Comparison of ENCODE assay signal across 4 worm cellular contexts in the genomic region with DNA sequence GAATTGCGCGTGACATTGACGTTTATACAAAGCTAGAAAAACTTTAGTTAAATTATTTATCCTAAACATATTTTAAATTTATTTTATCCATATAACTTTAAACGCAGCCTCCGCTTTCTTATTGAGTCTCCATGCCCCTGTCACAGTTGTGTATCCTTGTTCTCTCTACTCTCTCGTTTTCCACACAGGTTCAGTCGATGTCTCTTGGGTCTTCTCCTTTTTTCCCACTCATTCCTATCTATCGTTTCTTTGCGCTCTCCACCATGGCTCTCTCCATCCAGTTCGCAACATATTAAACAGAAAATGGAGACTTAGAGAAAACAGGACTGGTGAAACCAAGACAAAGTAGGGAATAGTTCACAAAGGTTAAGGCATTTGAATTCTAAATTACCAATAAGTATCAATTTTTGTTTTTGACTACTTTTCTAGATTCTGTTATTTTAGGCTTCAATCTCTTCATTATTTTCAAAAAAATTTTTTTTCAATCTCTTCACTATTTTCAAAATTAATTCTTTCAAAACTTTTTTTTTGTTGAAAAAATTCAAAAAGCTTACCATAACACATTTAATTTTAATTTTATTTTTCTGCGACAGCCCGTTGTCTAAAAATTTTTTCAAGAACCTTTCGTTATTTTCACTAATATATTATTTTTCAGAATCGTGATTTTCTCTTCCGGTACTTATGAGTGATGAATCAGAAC.
TF ChIP-seq lines count a peak whose summit lies in the region.

A gene (plus strand): TSS at position 650 of the 700 bp plus-strand sequence.

TF ChIP-seq in whole organism, L2 larva, 48 proteins besides CTCF, POLR2A, EP300 and RAD21 (continues in another document):
- TF ChIP-seq ztf-4 (tag; optimal IDR thresholded peaks at IDR 0.05; lab: Kevin White, UChicago) (no peak), sem-4 (tag; optimal IDR thresholded peaks at IDR 0.05; lab: Kevin White, UChicago) (no peak), ZK546.5 (tag; optimal IDR thresholded peaks at IDR 0.05; lab: Kevin White, UChicago) (no peak), elt-3 (tag; optimal IDR thresholded peaks at IDR 0.05; lab: Kevin White, UChicago) (no peak), mdl-1 (tag; optimal IDR thresholded peaks at IDR 0.05; lab: Kevin White, UChicago) (no peak), alr-1 (tag; optimal IDR thresholded peaks at IDR 0.05; lab: Kevin White, UChicago) (no peak), ceh-82 (tag; optimal IDR thresholded peaks at IDR 0.05; lab: Kevin White, UChicago) (no peak), nhr-237 (tag; optimal IDR thresholded peaks at IDR 0.05; lab: Kevin White, UChicago) (no peak), nhr-12 (tag; optimal IDR thresholded peaks at IDR 0.05; lab: Kevin White, UChicago) (no peak), lsy-2 (tag; optimal IDR thresholded peaks at IDR 0.05; lab: Kevin White, UChicago) (peak in 1 of 2 experiments; percentile 41), ceh-16 (tag; optimal IDR thresholded peaks at IDR 0.05; lab: Kevin White, UChicago) (no peak), nhr-23 (tag; optimal IDR thresholded peaks at IDR 0.05; lab: Kevin White, UChicago) (no peak), lin-13 (GFP tag; optimal IDR thresholded peaks at IDR 0.05; lab: Kevin White, UChicago) (no peak), blmp-1 (tag; optimal IDR thresholded peaks at IDR 0.05; lab: Kevin White, UChicago; ENCODE audit: insufficient read depth) (peak; percentile 32), skn-1 (tag; optimal IDR thresholded peaks at IDR 0.05; lab: Kevin White, UChicago) (peak; percentile 39), unc-55 (GFP tag; optimal IDR thresholded peaks at IDR 0.05; lab: Kevin White, UChicago) (peak; percentile 67), nhr-77 (tag; optimal IDR thresholded peaks at IDR 0.05; lab: Kevin White, UChicago) (no peak), aly-2 (tag; optimal IDR thresholded peaks at IDR 0.05; lab: Kevin White, UChicago) (no peak), unc-62 (GFP tag; optimal IDR thresholded peaks at IDR 0.05; lab: Kevin White, UChicago) (no peak), snpc-4 (tag; optimal IDR thresholded peaks at IDR 0.05; lab: Kevin White, UChicago) (no peak), fos-1 (tag; optimal IDR thresholded peaks at IDR 0.05; lab: Kevin White, UChicago) (peak; percentile 77), ztf-11 (tag; optimal IDR thresholded peaks at IDR 0.05; lab: Kevin White, UChicago) (no peak)

TF ChIP-seq in whole organism, L4 larva, 104 proteins besides CTCF, POLR2A, EP300 and RAD21 (continues in another document):
- TF ChIP-seq unc-130 (GFP tag; optimal IDR thresholded peaks at IDR 0.05; lab: Kevin White, UChicago) = no peak
- no peak for TF ChIP-seq fos-1 (tag; optimal IDR thresholded peaks at IDR 0.05; lab: Kevin White, UChicago)
- no peak for TF ChIP-seq nhr-25 (tag; optimal IDR thresholded peaks at IDR 0.05; lab: Kevin White, UChicago; ENCODE audit: borderline replicate concordance, insufficient read depth)
- peak; percentile 20 for TF ChIP-seq nhr-237 (tag; optimal IDR thresholded peaks at IDR 0.05; lab: Kevin White, UChicago)
- TF ChIP-seq nhr-77 (tag; optimal IDR thresholded peaks at IDR 0.05; lab: Kevin White, UChicago) = peak; percentile 96
- TF ChIP-seq Y105C5A.15 (GFP tag; IDR thresholded peaks at IDR 0.05; lab: Robert Waterston, UW) = no peak
- no peak for TF ChIP-seq tra-1 (GFP tag; IDR thresholded peaks at IDR 0.05; lab: Robert Waterston, UW)
- no peak for TF ChIP-seq ces-1 (GFP tag; optimal IDR thresholded peaks at IDR 0.05; lab: Kevin White, UChicago)
- TF ChIP-seq ceh-20 (GFP tag; IDR thresholded peaks at IDR 0.05; lab: Robert Waterston, UW) = peak; percentile 66
- peak; percentile 87 for TF ChIP-seq duxl-1 (tag; optimal IDR thresholded peaks at IDR 0.05; lab: Kevin White, UChicago; ENCODE audit: poor library complexity)
- TF ChIP-seq egl-27 (tag; optimal IDR thresholded peaks at IDR 0.05; lab: Kevin White, UChicago) = no peak
- no peak for TF ChIP-seq ceh-32 (tag; optimal IDR thresholded peaks at IDR 0.05; lab: Kevin White, UChicago; ENCODE audit: poor library complexity)
- no peak for TF ChIP-seq nhr-76 (tag; optimal IDR thresholded peaks at IDR 0.05; lab: Kevin White, UChicago)
- no peak for TF ChIP-seq attf-4 (tag; optimal IDR thresholded peaks at IDR 0.05; lab: Kevin White, UChicago)
- no peak for TF ChIP-seq nhr-111 (GFP tag; optimal IDR thresholded peaks at IDR 0.05; lab: Kevin White, UChicago)
- no peak for TF ChIP-seq R02D3.7 (tag; optimal IDR thresholded peaks at IDR 0.05; lab: Kevin White, UChicago)
- peak; percentile 53; the same call in 1 of the 2 replicates for TF ChIP-seq ctbp-1 (GFP tag; IDR thresholded peaks at IDR 0.05; lab: Robert Waterston, UW)
- TF ChIP-seq mdt-29 (GFP tag; IDR thresholded peaks at IDR 0.05; lab: Robert Waterston, UW) = no peak
- no peak for TF ChIP-seq Y75B8A.6 (GFP tag; IDR thresholded peaks at IDR 0.05; lab: Robert Waterston, UW)
- peak in 1 of 2 experiments; percentile 55 for TF ChIP-seq lsy-2 (tag; optimal IDR thresholded peaks at IDR 0.05; lab: Kevin White, UChicago)
- no peak for TF ChIP-seq lin-39 (tag; optimal IDR thresholded peaks at IDR 0.05; lab: Kevin White, UChicago)

TF ChIP-seq in whole organism, late embryonic, 69 proteins besides CTCF, POLR2A, EP300 and RAD21:
- TF ChIP-seq unc-55 (GFP tag; optimal IDR thresholded peaks at IDR 0.05; lab: Kevin White, UChicago) (peak; percentile 58), ceh-31 (tag; optimal IDR thresholded peaks at IDR 0.05; lab: Kevin White, UChicago) (peak; percentile 74), npax-4 (tag; optimal IDR thresholded peaks at IDR 0.05; lab: Kevin White, UChicago) (no peak), pros-1 (tag; optimal IDR thresholded peaks at IDR 0.05; lab: Kevin White, UChicago) (peak; percentile 49), che-1 (tag; optimal IDR thresholded peaks at IDR 0.05; lab: Kevin White, UChicago) (peak; percentile 9), dve-1 (tag; optimal IDR thresholded peaks at IDR 0.05; lab: Kevin White, UChicago) (peak; percentile 55)

TF ChIP-seq in whole organism, mixed stage, embryonic, 35 proteins besides CTCF, POLR2A, EP300 and RAD21:
- TF ChIP-seq flh-1 (GFP tag; optimal IDR thresholded peaks at IDR 0.05; lab: Kevin White, UChicago) = no peak
- no peak for TF ChIP-seq sem-2 (GFP tag; optimal IDR thresholded peaks at IDR 0.05; lab: Kevin White, UChicago)
- TF ChIP-seq lin-13 (tag; optimal IDR thresholded peaks at IDR 0.05; lab: Kevin White, UChicago) = no peak
- no peak for TF ChIP-seq blmp-1 (tag; optimal IDR thresholded peaks at IDR 0.05; lab: Kevin White, UChicago)
- TF ChIP-seq hlh-1 (tag; optimal IDR thresholded peaks at IDR 0.05; lab: Kevin White, UChicago) = peak; percentile 75
- TF ChIP-seq sptf-1 (tag; optimal IDR thresholded peaks at IDR 0.05; lab: Kevin White, UChicago) = no peak
- no peak for TF ChIP-seq M03D4.4 (tag; optimal IDR thresholded peaks at IDR 0.05; lab: Kevin White, UChicago)
- TF ChIP-seq nhr-28 (tag; optimal IDR thresholded peaks at IDR 0.05; lab: Kevin White, UChicago) = no peak
- TF ChIP-seq tbx-8 (GFP tag; optimal IDR thresholded peaks at IDR 0.05; lab: Kevin White, UChicago) = no peak
- no peak for TF ChIP-seq ceh-83 (GFP tag; optimal IDR thresholded peaks at IDR 0.05; lab: Kevin White, UChicago)
- no peak for TF ChIP-seq nhr-76 (tag; optimal IDR thresholded peaks at IDR 0.05; lab: Kevin White, UChicago)
- TF ChIP-seq ces-1 (GFP tag; optimal IDR thresholded peaks at IDR 0.05; lab: Kevin White, UChicago) = no peak
- no peak for TF ChIP-seq ztf-11 (tag; optimal IDR thresholded peaks at IDR 0.05; lab: Kevin White, UChicago)
- TF ChIP-seq ham-2 (GFP tag; optimal IDR thresholded peaks at IDR 0.05; lab: Kevin White, UChicago) = no peak
- no peak for TF ChIP-seq elt-1 (tag; optimal IDR thresholded peaks at IDR 0.05; lab: Kevin White, UChicago; ENCODE audit: borderline replicate concordance, insufficient read depth)
- no peak for TF ChIP-seq ceh-39 (tag; optimal IDR thresholded peaks at IDR 0.05; lab: Kevin White, UChicago)
- peak; percentile 43 for TF ChIP-seq unc-62 (GFP tag; optimal IDR thresholded peaks at IDR 0.05; lab: Kevin White, UChicago)
- TF ChIP-seq drap-1 (GFP tag; optimal IDR thresholded peaks at IDR 0.05; lab: Kevin White, UChicago) = peak; percentile 14
- TF ChIP-seq ceh-43 (GFP tag; optimal IDR thresholded peaks at IDR 0.05; lab: Kevin White, UChicago) = no peak
- peak; percentile 70 for TF ChIP-seq mep-1 (tag; optimal IDR thresholded peaks at IDR 0.05; lab: Kevin White, UChicago)
- TF ChIP-seq snpc-4 (tag; optimal IDR thresholded peaks at IDR 0.05; lab: Kevin White, UChicago) = no peak
- TF ChIP-seq mab-5 (tag; optimal IDR thresholded peaks at IDR 0.05; lab: Kevin White, UChicago) = no peak
- TF ChIP-seq cnd-1 (tag; optimal IDR thresholded peaks at IDR 0.05; lab: Kevin White, UChicago) = peak; percentile 26
- TF ChIP-seq unc-120 (tag; optimal IDR thresholded peaks at IDR 0.05; lab: Kevin White, UChicago; ENCODE audit: poor library complexity, severe bottlenecking) = peak; percentile 82
- no peak for TF ChIP-seq unc-39 (tag; optimal IDR thresholded peaks at IDR 0.05; lab: Kevin White, UChicago)
- TF ChIP-seq nhr-237 (tag; optimal IDR thresholded peaks at IDR 0.05; lab: Kevin White, UChicago) = peak; percentile 61
- no peak for TF ChIP-seq mls-2 (tag; optimal IDR thresholded peaks at IDR 0.05; lab: Kevin White, UChicago)
- TF ChIP-seq nhr-12 (tag; optimal IDR thresholded peaks at IDR 0.05; lab: Kevin White, UChicago) = no peak
- TF ChIP-seq bed-3 (GFP tag; optimal IDR thresholded peaks at IDR 0.05; lab: Kevin White, UChicago) = no peak
- no peak for TF ChIP-seq elt-3 (tag; optimal IDR thresholded peaks at IDR 0.05; lab: Kevin White, UChicago)
- TF ChIP-seq pha-4 (tag; optimal IDR thresholded peaks at IDR 0.05; lab: Kevin White, UChicago) = peak; percentile 52
- TF ChIP-seq nhr-2 (tag; optimal IDR thresholded peaks at IDR 0.05; lab: Kevin White, UChicago) = no peak
- TF ChIP-seq zip-8 (tag; optimal IDR thresholded peaks at IDR 0.05; lab: Kevin White, UChicago) = no peak
- no peak for TF ChIP-seq lin-32 (GFP tag; optimal IDR thresholded peaks at IDR 0.05; lab: Kevin White, UChicago)
- no peak for TF ChIP-seq lsy-2 (tag; optimal IDR thresholded peaks at IDR 0.05; lab: Kevin White, UChicago)
